Worm (Caenorhabditis elegans): ENCODE data around the gene ZC412.3.

The ZC412.3 gene

ce11 chrV:14871365-14871764 is at the start of gene ZC412.3:
ZC412.3 (minus strand) TSS chrV:14871547.
- TF ChIP-seq fkh-10 (GFP tag; optimal IDR thresholded peaks at IDR 0.05): no peak
- TF ChIP-seq snpc-4 (tag; optimal IDR thresholded peaks at IDR 0.05): no peak
- no peak for TF ChIP-seq lin-15B (tag; optimal IDR thresholded peaks at IDR 0.05)
- TF ChIP-seq ama-1 (optimal IDR thresholded peaks at IDR 0.05): no peak
- peak; percentile 55 for TF ChIP-seq lin-39 (tag; optimal IDR thresholded peaks at IDR 0.05)

- TF ChIP-seq egl-5 (tag; optimal IDR thresholded peaks at IDR 0.05) (no peak), snpc-4 (tag; optimal IDR thresholded peaks at IDR 0.05) (no peak), nhr-43 (tag; optimal IDR thresholded peaks at IDR 0.05; ENCODE audit: poor library complexity, severe bottlenecking) (no peak), ceh-9 (tag; optimal IDR thresholded peaks at IDR 0.05) (no peak), ceh-82 (tag; optimal IDR thresholded peaks at IDR 0.05) (no peak), egl-27 (tag; optimal IDR thresholded peaks at IDR 0.05) (no peak), nhr-11 (tag; optimal IDR thresholded peaks at IDR 0.05) (no peak), unc-62 (GFP tag; optimal IDR thresholded peaks at IDR 0.05) (no peak)
Measured at ce11 chrV:14915599-14915998, 44.3 kb upstream of the ZC412.3 start, which contains the start of gene H12D21.11. H12D21.11 (plus strand) TSS chrV:14915899.

ce11 chrV:14910758-14911157 is 39.4 kb upstream of the ZC412.3 start:
- TF ChIP-seq egl-5 (tag; optimal IDR thresholded peaks at IDR 0.05): peak; percentile 7
- TF ChIP-seq unc-62 (GFP tag; optimal IDR thresholded peaks at IDR 0.05): no peak
- no peak for TF ChIP-seq aly-2 (tag; optimal IDR thresholded peaks at IDR 0.05)
- no peak for TF ChIP-seq jun-1 (tag; optimal IDR thresholded peaks at IDR 0.05)

- no peak for TF ChIP-seq ZK546.5 (tag; optimal IDR thresholded peaks at IDR 0.05)
Measured at ce11 chrV:14909331-14909835, 38.0 kb upstream of the ZC412.3 start, which contains the start of gene H12D21.9. H12D21.9 (minus strand) TSS chrV:14909478.

ce11 chrV:14907445-14907844 is 36.1 kb upstream of the ZC412.3 start:
- TF ChIP-seq jun-1 (tag; optimal IDR thresholded peaks at IDR 0.05): no peak
- no peak for TF ChIP-seq ZK546.5 (tag; optimal IDR thresholded peaks at IDR 0.05)
- TF ChIP-seq ceh-28 (tag; optimal IDR thresholded peaks at IDR 0.05): no peak
- TF ChIP-seq nhr-237 (tag; optimal IDR thresholded peaks at IDR 0.05): no peak
- TF ChIP-seq hmg-11 (tag; optimal IDR thresholded peaks at IDR 0.05): no peak
- no peak for TF ChIP-seq elt-3 (tag; optimal IDR thresholded peaks at IDR 0.05)
- TF ChIP-seq nhr-23 (tag; optimal IDR thresholded peaks at IDR 0.05): no peak
- no peak for TF ChIP-seq lin-39 (tag; optimal IDR thresholded peaks at IDR 0.05)
- TF ChIP-seq fos-1 (tag; optimal IDR thresholded peaks at IDR 0.05): no peak
- TF ChIP-seq daf-12 (tag; optimal IDR thresholded peaks at IDR 0.05): no peak

ce11 chrV:14900905-14901304 is 29.6 kb upstream of the ZC412.3 start:
- TF ChIP-seq eor-1 (tag; optimal IDR thresholded peaks at IDR 0.05) (no peak), sea-2 (GFP tag; optimal IDR thresholded peaks at IDR 0.05) (no peak), nhr-237 (tag; optimal IDR thresholded peaks at IDR 0.05) (no peak)

ce11 chrV:14899545-14899944 is 28.2 kb upstream of the ZC412.3 start, which contains the start of gene H12D21.10:
H12D21.10 (plus strand) TSS chrV:14899804.
- peak; percentile 27 for TF ChIP-seq nhr-25 (tag; optimal IDR thresholded peaks at IDR 0.05)
- no peak for TF ChIP-seq tbx-2 (tag; optimal IDR thresholded peaks at IDR 0.05)
- TF ChIP-seq ama-1 (optimal IDR thresholded peaks at IDR 0.05): no peak
- no peak for TF ChIP-seq nhr-23 (tag; optimal IDR thresholded peaks at IDR 0.05)
- peak; percentile 13 for TF ChIP-seq elt-2 (tag; optimal IDR thresholded peaks at IDR 0.05)
- no peak for TF ChIP-seq egl-27 (tag; optimal IDR thresholded peaks at IDR 0.05)
- TF ChIP-seq unc-62 (GFP tag; optimal IDR thresholded peaks at IDR 0.05): no peak
- peak; percentile 15 for TF ChIP-seq pha-4 (tag; optimal IDR thresholded peaks at IDR 0.05)

ce11 chrV:14897731-14898130 is 26.4 kb upstream of the ZC412.3 start, which contains the start of gene H12D21.6:
H12D21.6 (minus strand) TSS chrV:14897831.
- TF ChIP-seq ztf-11 (tag; optimal IDR thresholded peaks at IDR 0.05) (no peak), nhr-28 (tag; optimal IDR thresholded peaks at IDR 0.05) (no peak), elt-1 (tag; optimal IDR thresholded peaks at IDR 0.05) (no peak), snpc-4 (tag; optimal IDR thresholded peaks at IDR 0.05) (no peak), fkh-10 (GFP tag; optimal IDR thresholded peaks at IDR 0.05) (no peak), egl-27 (tag; optimal IDR thresholded peaks at IDR 0.05) (no peak), egl-5 (tag; optimal IDR thresholded peaks at IDR 0.05) (no peak), zag-1 (tag; optimal IDR thresholded peaks at IDR 0.05) (no peak), elt-3 (tag; optimal IDR thresholded peaks at IDR 0.05) (no peak), pqm-1 (tag; optimal IDR thresholded peaks at IDR 0.05) (no peak), aly-2 (tag; optimal IDR thresholded peaks at IDR 0.05) (no peak), ceh-28 (tag; optimal IDR thresholded peaks at IDR 0.05) (no peak), mml-1 (tag; optimal IDR thresholded peaks at IDR 0.05) (no peak), fos-1 (tag; optimal IDR thresholded peaks at IDR 0.05) (no peak)

Data from whole organism, L3 larva.